Fruit fly (Drosophila melanogaster) whole organism, embryonic: ENCODE data around the gene syd.

Experiments used
- CG10543 ChIP-seq: fragments of 200-800 bp; sonication (Bioruptor generic); optimal IDR thresholded peaks from 3 replicates; lab custom pipeline; 2017; ENCODE audit warnings: missing biosample characterization, mild to moderate bottlenecking, missing genetic modification characterization, moderate library complexity
- CG12659 ChIP-seq: fragments of 200-800 bp; sonication (Bioruptor generic); optimal IDR thresholded peaks from 3 replicates; lab custom pipeline; 2017; ENCODE audit warnings: mild to moderate bottlenecking, missing biosample characterization, missing genetic modification reagents, missing genetic modification characterization
- CG13287 ChIP-seq: fragments of 200-800 bp; sonication (Bioruptor generic); IDR thresholded peaks from 2 replicates; pipeline ENCODE4 v1.3.6; 2022; ENCODE audit warnings: missing biosample characterization, missing genetic modification characterization; ENCODE audit not compliant: partially characterized antibody
- CG14710 ChIP-seq: fragments of 200-800 bp; sonication (Bioruptor generic); optimal IDR thresholded peaks from 3 replicates; lab custom pipeline; 2019; ENCODE audit warnings: missing biosample characterization, mild to moderate bottlenecking, missing genetic modification characterization, moderate library complexity
- CG16779 ChIP-seq: fragments of 200-800 bp; sonication (Bioruptor generic); IDR thresholded peaks from 2 replicates; pipeline ENCODE4 v1.3.6; 2022; ENCODE audit warnings: missing biosample characterization, missing genetic modification characterization
- CG17361 ChIP-seq: fragments of 200-800 bp; sonication (Bioruptor generic); IDR thresholded peaks from 3 replicates; pipeline ENCODE4 v1.3.6; 2022; ENCODE audit warnings: missing biosample characterization, missing genetic modification characterization
- CG1792 ChIP-seq: fragments of 200-800 bp; sonication (Bioruptor generic); optimal IDR thresholded peaks from 2 replicates; lab custom pipeline; 2016; ENCODE audit warnings: missing biosample characterization, missing genetic modification characterization
- CG2889 ChIP-seq: fragments of 200-800 bp; sonication (Bioruptor generic); IDR thresholded peaks from 3 replicates; pipeline ENCODE4 v1.3.6; 2022; ENCODE audit warnings: missing biosample characterization, missing genetic modification characterization
- CG3163 ChIP-seq: fragments of 200-800 bp; sonication (Bioruptor generic); optimal IDR thresholded peaks from 3 replicates; lab custom pipeline; 2016; ENCODE audit warnings: missing biosample characterization, missing genetic modification characterization
- CG33557 ChIP-seq: fragments of 200-800 bp; sonication (Bioruptor generic); optimal IDR thresholded peaks from 2 replicates; lab custom pipeline; 2019; ENCODE audit warnings: missing biosample characterization, mild to moderate bottlenecking, missing genetic modification characterization, moderate library complexity
- CG3407 ChIP-seq: fragments of 200-800 bp; sonication (Bioruptor generic); optimal IDR thresholded peaks from 2 replicates; lab custom pipeline; 2018; ENCODE audit warnings: missing biosample characterization, mild to moderate bottlenecking, missing genetic modification characterization
- CG3838 ChIP-seq: fragments of 200-800 bp; sonication (Bioruptor generic); optimal IDR thresholded peaks from 3 replicates; lab custom pipeline; 2016; ENCODE audit warnings: missing biosample characterization, missing genetic modification characterization
- CG3995 ChIP-seq: fragments of 200-800 bp; sonication (Bioruptor generic); optimal IDR thresholded peaks from 3 replicates; lab custom pipeline; 2016; ENCODE audit warnings: missing biosample characterization, missing genetic modification characterization
- CG4404 ChIP-seq: fragments of 200-800 bp; sonication (Bioruptor generic); IDR thresholded peaks from 2 replicates; pipeline ENCODE4 v1.3.6; 2022; ENCODE audit warnings: missing biosample characterization, missing genetic modification characterization
- CG7271 ChIP-seq: fragments of 200-800 bp; sonication (Bioruptor generic); optimal IDR thresholded peaks from 2 replicates; lab custom pipeline; 2018; ENCODE audit warnings: missing biosample characterization, mild to moderate bottlenecking, missing genetic modification characterization, moderate library complexity
- CG8388 ChIP-seq: fragments of 200-800 bp; sonication (Bioruptor generic); optimal IDR thresholded peaks from 2 replicates; lab custom pipeline; 2019; ENCODE audit warnings: missing biosample characterization, mild to moderate bottlenecking, missing genetic modification characterization, moderate library complexity
- CG9609 ChIP-seq: fragments of 200-800 bp; sonication (Bioruptor generic); optimal IDR thresholded peaks from 3 replicates; lab custom pipeline; 2016; ENCODE audit warnings: missing biosample characterization, missing genetic modification characterization
- CoRest ChIP-seq: fragments of 200-800 bp; sonication (Bioruptor generic); optimal IDR thresholded peaks from 3 replicates; lab custom pipeline; 2018; ENCODE audit warnings: missing biosample characterization, mild to moderate bottlenecking, missing genetic modification characterization, moderate library complexity
- Dref ChIP-seq: fragments of 200-800 bp; sonication (Bioruptor generic); IDR thresholded peaks from 2 replicates; pipeline ENCODE4 v1.3.6; 2022; ENCODE audit warnings: missing biosample characterization, missing genetic modification characterization
- HHEX ChIP-seq: fragments of 200-800 bp; sonication (Bioruptor generic); optimal IDR thresholded peaks from 3 replicates; lab custom pipeline; 2017; ENCODE audit warnings: missing biosample characterization, mild to moderate bottlenecking, missing genetic modification characterization, missing genetic modification reagents
- Hand ChIP-seq: fragments of 200-800 bp; sonication (Bioruptor generic); optimal IDR thresholded peaks from 2 replicates; lab custom pipeline; 2017; ENCODE audit warnings: mild to moderate bottlenecking, missing biosample characterization, missing genetic modification reagents, missing genetic modification characterization
- MBD-R2 ChIP-seq: fragments of 200-800 bp; sonication (Bioruptor generic); IDR thresholded peaks from 2 replicates; pipeline ENCODE4 v1.3.6; 2022; ENCODE audit warnings: missing biosample characterization, missing genetic modification characterization
- Myb ChIP-seq: fragments of 200-800 bp; sonication (Bioruptor generic); optimal IDR thresholded peaks from 2 replicates; lab custom pipeline; 2016; ENCODE audit warnings: missing biosample characterization, missing genetic modification characterization
- Sox102F ChIP-seq: fragments of 200-800 bp; sonication (Bioruptor generic); optimal IDR thresholded peaks from 2 replicates; lab custom pipeline; 2018; ENCODE audit warnings: missing biosample characterization, mild to moderate bottlenecking, missing genetic modification characterization, moderate library complexity
- Spps ChIP-seq: fragments of 200-800 bp; sonication (Bioruptor generic); optimal IDR thresholded peaks from 2 replicates; lab custom pipeline; 2018; ENCODE audit warnings: missing biosample characterization, mild to moderate bottlenecking, missing genetic modification characterization
- Sry-δ ChIP-seq: fragments of 200-800 bp; sonication (Bioruptor generic); optimal IDR thresholded peaks from 2 replicates; lab custom pipeline; 2016; ENCODE audit warnings: missing biosample characterization, missing genetic modification characterization
- Ssrp ChIP-seq: fragments of 200-800 bp; sonication (Bioruptor generic); optimal IDR thresholded peaks from 2 replicates; lab custom pipeline; 2018; ENCODE audit warnings: missing biosample characterization, mild to moderate bottlenecking, missing genetic modification characterization, moderate library complexity
- Tbp ChIP-seq: fragments of >200 bp; optimal IDR thresholded peaks from 2 replicates; lab custom pipeline; 2018; ENCODE audit warnings: missing biosample characterization, missing genetic modification characterization
- bbx ChIP-seq: fragments of 200-800 bp; sonication (Bioruptor generic); IDR thresholded peaks from 2 replicates; pipeline ENCODE4 v1.3.6; 2022; ENCODE audit warnings: missing biosample characterization, missing genetic modification characterization; ENCODE audit not compliant: partially characterized antibody
- bsh ChIP-seq, 2 experiments: fragments of 200-800 bp; sonication (Bioruptor generic); optimal IDR thresholded peaks; 2 replicates each; lab custom pipeline; 2017 to 2018; ENCODE audit warnings: mild to moderate bottlenecking in 2 of 2, missing biosample characterization in 2 of 2, missing genetic modification characterization in 2 of 2, moderate library complexity in 1 of 2
- corto ChIP-seq: fragments of 200-800 bp; sonication (Bioruptor generic); optimal IDR thresholded peaks from 2 replicates; lab custom pipeline; 2016; ENCODE audit warnings: missing biosample characterization, mild to moderate bottlenecking, missing genetic modification characterization, moderate library complexity
- crp ChIP-seq, 2 experiments: fragments of 200-800 bp; sonication (Bioruptor generic); optimal IDR thresholded peaks; 2 replicates in 1 of 2; 3 replicates in 1 of 2; lab custom pipeline; 2017; ENCODE audit warnings: missing biosample characterization in 2 of 2, missing genetic modification characterization in 2 of 2, mild to moderate bottlenecking in 1 of 2, moderate library complexity in 1 of 2
- en ChIP-seq: fragments of 200-800 bp; sonication (Bioruptor generic); optimal IDR thresholded peaks from 2 replicates; lab custom pipeline; 2016; ENCODE audit warnings: missing biosample characterization, missing genetic modification characterization
- hkb ChIP-seq, 2 experiments: fragments of 200-800 bp in 1 of 2; fragments of >200 bp in 1 of 2; sonication (Bioruptor generic) in 1 of 2; IDR thresholded peaks in 1 of 2; optimal IDR thresholded peaks in 1 of 2; 2 replicates each; pipeline versions ENCODE4 v1.3.6 to Lab custom; 2017 to 2022; ENCODE audit warnings: missing biosample characterization in 1 of 2, missing genetic modification characterization in 1 of 2
- inv ChIP-seq: fragments of 200-800 bp; sonication (Bioruptor generic); IDR thresholded peaks from 2 replicates; pipeline ENCODE4 v1.3.6; 2022; ENCODE audit warnings: missing biosample characterization, missing genetic modification characterization; ENCODE audit not compliant: partially characterized antibody
- jing ChIP-seq: fragments of 200-800 bp; sonication (Bioruptor generic); optimal IDR thresholded peaks from 2 replicates; lab custom pipeline; 2018; ENCODE audit warnings: missing biosample characterization, mild to moderate bottlenecking, missing genetic modification characterization
- pros ChIP-seq: fragments of 200-800 bp; sonication (Bioruptor generic); optimal IDR thresholded peaks from 3 replicates; lab custom pipeline; 2019; ENCODE audit warnings: missing biosample characterization, mild to moderate bottlenecking, missing genetic modification characterization, moderate library complexity
- pzg ChIP-seq: fragments of 200-800 bp; sonication (Bioruptor generic); optimal IDR thresholded peaks from 3 replicates; lab custom pipeline; 2018; ENCODE audit warnings: missing biosample characterization, mild to moderate bottlenecking, missing genetic modification characterization, moderate library complexity
- rib ChIP-seq: fragments of 200-800 bp; sonication (Bioruptor generic); IDR thresholded peaks from 2 replicates; pipeline ENCODE4 v1.3.6; 2022; ENCODE audit warnings: missing biosample characterization, missing genetic modification characterization
- run ChIP-seq: fragments of 200-800 bp; sonication (Bioruptor generic); optimal IDR thresholded peaks from 3 replicates; lab custom pipeline; 2018; ENCODE audit warnings: missing biosample characterization, mild to moderate bottlenecking, missing genetic modification characterization
- stwl ChIP-seq: fragments of 200-800 bp; sonication (Bioruptor generic); optimal IDR thresholded peaks from 3 replicates; lab custom pipeline; 2018; ENCODE audit warnings: missing biosample characterization, mild to moderate bottlenecking, missing genetic modification characterization, moderate library complexity
- trh ChIP-seq: fragments of 200-800 bp; sonication (Bioruptor generic); optimal IDR thresholded peaks from 2 replicates; lab custom pipeline; 2016; ENCODE audit warnings: missing biosample characterization, missing genetic modification characterization
- twi ChIP-seq: fragments of 200-800 bp; optimal IDR thresholded peaks from 2 replicates; lab custom pipeline; 2019; ENCODE audit warnings: missing biosample characterization, mild to moderate bottlenecking, missing genetic modification characterization, moderate library complexity
- wdn ChIP-seq: fragments of 200-800 bp; sonication (Bioruptor generic); IDR thresholded peaks from 2 replicates; pipeline ENCODE4 v1.3.6; 2022; ENCODE audit warnings: missing biosample characterization, missing genetic modification characterization
- zen2 ChIP-seq: fragments of 200-800 bp; sonication (Bioruptor generic); IDR thresholded peaks from 3 replicates; pipeline ENCODE4 v1.3.6; 2022; ENCODE audit warnings: missing biosample characterization, missing genetic modification characterization; ENCODE audit not compliant: partially characterized antibody

The syd gene

dm6 chr3L:7915808-7916619 is 19.9 kb downstream of the syd start (continued):
- no peak for TF ChIP-seq MBD-R2
- TF ChIP-seq corto (GFP tag; lab: Kevin White, UChicago), result no peak
- TF ChIP-seq Tbp, result no peak
- no peak for TF ChIP-seq pros (GFP tag; lab: Kevin White, UChicago)
- TF ChIP-seq CoRest (tag; lab: Kevin White, UChicago), result peak; percentile 83
- no peak for TF ChIP-seq CG10543 (GFP tag; lab: Kevin White, UChicago)
- no peak for TF ChIP-seq CG33557 (GFP tag; lab: Kevin White, UChicago)
- no peak for TF ChIP-seq jing
- TF ChIP-seq CG3407, result no peak
- TF ChIP-seq CG9609, result no peak
- 0 out of 2 replicates have a peak, but pooled peaks have one; percentile 32 for TF ChIP-seq bbx (GFP tag; lab: Robert Waterston, UW)
- TF ChIP-seq pzg (GFP tag; lab: Kevin White, UChicago), result peak; percentile 41
- no peak for TF ChIP-seq CG3995 (GFP tag; lab: Kevin White, UChicago)
- peak; percentile 35; the same call in 1 of the 2 replicates for TF ChIP-seq Dref
- TF ChIP-seq trh (GFP tag; lab: Kevin White, UChicago), result no peak
- peak; percentile 12 for TF ChIP-seq Sry-δ (GFP tag; lab: Kevin White, UChicago)
- TF ChIP-seq CG13287 (GFP tag; lab: Robert Waterston, UW), result peak; percentile 19; the same call in 1 of the 2 replicates
- TF ChIP-seq CG3163 (GFP tag; lab: Kevin White, UChicago), result no peak
- no peak for TF ChIP-seq bsh (GFP tag; optimal IDR thresholded peaks at IDR 0.05; lab: Kevin White, UChicago)
- TF ChIP-seq stwl (tag; lab: Kevin White, UChicago), result peak; percentile 98
- TF ChIP-seq Myb (GFP tag; lab: Kevin White, UChicago), result peak; percentile 91
- no peak for TF ChIP-seq twi (tag; lab: Kevin White, UChicago)
- no peak for TF ChIP-seq Sox102F (GFP tag; lab: Kevin White, UChicago)
- no peak for TF ChIP-seq hkb (optimal IDR thresholded peaks at IDR 0.05; lab: Kevin White, UChicago)
- no peak for TF ChIP-seq hkb (GFP tag; IDR thresholded peaks at IDR 0.05; lab: Robert Waterston, UW)
- TF ChIP-seq CG12659 (GFP tag; lab: Kevin White, UChicago), result no peak
- no peak for TF ChIP-seq Ssrp
- TF ChIP-seq CG8388 (GFP tag; lab: Kevin White, UChicago), result no peak
- no peak for TF ChIP-seq CG1792
- no peak for TF ChIP-seq CG14710
- no peak for TF ChIP-seq CG17361 (GFP tag; lab: Robert Waterston, UW)
- TF ChIP-seq CG4404 (GFP tag; lab: Robert Waterston, UW), result no peak
- TF ChIP-seq wdn (GFP tag; lab: Robert Waterston, UW), result no peak
- no peak for TF ChIP-seq Spps (tag; lab: Kevin White, UChicago)
- TF ChIP-seq CG16779 (GFP tag; lab: Robert Waterston, UW), result no peak
- TF ChIP-seq run (tag; lab: Kevin White, UChicago), result no peak
- peak in 1 of 2 experiments; percentile 50 for TF ChIP-seq crp (GFP tag; optimal IDR thresholded peaks at IDR 0.05; lab: Kevin White, UChicago)
- 0 out of 2 replicates have a peak, but pooled peaks have one; percentile 28 for TF ChIP-seq inv (GFP tag; lab: Robert Waterston, UW)
- TF ChIP-seq CG2889 (GFP tag; lab: Robert Waterston, UW), result no peak
- no peak for TF ChIP-seq en
- TF ChIP-seq CG3838 (GFP tag; lab: Kevin White, UChicago), result no peak
- no peak for TF ChIP-seq Hand (GFP tag; lab: Kevin White, UChicago)
- TF ChIP-seq CG7271 (tag; lab: Kevin White, UChicago), result no peak
- TF ChIP-seq zen2 (GFP tag; lab: Robert Waterston, UW), result no peak
- no peak for TF ChIP-seq rib (GFP tag; lab: Robert Waterston, UW)
- no peak for TF ChIP-seq HHEX (GFP tag; lab: Kevin White, UChicago)
